Fruit fly (Drosophila melanogaster): Measurements from ENCODE around the gene AsnRS.

dm6 chr2L:19138361-19139041 lies 6.7 kb upstream of the AsnRS start:
- TF ChIP-seq CG9705 (GFP tag; optimal IDR thresholded peaks at IDR 0.05) (no peak), usp (GFP tag; optimal IDR thresholded peaks at IDR 0.05) (no peak), dmrt93B (GFP tag; optimal IDR thresholded peaks at IDR 0.05) (no peak), psq (GFP tag; optimal IDR thresholded peaks at IDR 0.05) (no peak), foxo (GFP tag; optimal IDR thresholded peaks at IDR 0.05) (no peak), Hnf4 (GFP tag; optimal IDR thresholded peaks at IDR 0.05) (no peak), GATAd (GFP tag; optimal IDR thresholded peaks at IDR 0.05) (no peak), HLH106 (tag; optimal IDR thresholded peaks at IDR 0.05) (no peak), Hr78 (GFP tag; optimal IDR thresholded peaks at IDR 0.05) (no peak), N (GFP tag; optimal IDR thresholded peaks at IDR 0.05) (no peak), pan (optimal IDR thresholded peaks at IDR 0.05) (no peak), Rel (GFP tag; optimal IDR thresholded peaks at IDR 0.05) (no peak), Rel (tag; optimal IDR thresholded peaks at IDR 0.05) (peak; percentile 13), brk (GFP tag; optimal IDR thresholded peaks at IDR 0.05) (no peak), Myc (optimal IDR thresholded peaks at IDR 0.05) (no peak)

Measured in whole organism, wandering third instar larva.